Fruit fly (Drosophila melanogaster) whole organism, prepupa: ENCODE data around the gene CG14664.

Source experiments
- CG6163 ChIP-seq: fragments of 200-800 bp; sonication (Bioruptor generic); IDR thresholded peaks from 3 replicates; pipeline ENCODE4 v1.3.6; 2022; ENCODE audit warnings: missing biosample characterization, missing genetic modification characterization
- CG6276 ChIP-seq: fragments of 200-800 bp; sonication (Bioruptor generic); optimal IDR thresholded peaks from 2 replicates; lab custom pipeline; 2017; ENCODE audit warnings: missing biosample characterization, mild to moderate bottlenecking, missing genetic modification characterization
- CG6854 ChIP-seq: fragments of 200-800 bp; sonication (Bioruptor generic); optimal IDR thresholded peaks from 2 replicates; lab custom pipeline; 2017; ENCODE audit warnings: missing biosample characterization, mild to moderate bottlenecking, missing genetic modification characterization
- CG7368 ChIP-seq: fragments of 200-800 bp; sonication (Bioruptor generic); optimal IDR thresholded peaks from 3 replicates; lab custom pipeline; 2016; ENCODE audit warnings: missing biosample characterization, missing genetic modification characterization
- Ets21C ChIP-seq: fragments of 200-800 bp; sonication (Bioruptor generic); optimal IDR thresholded peaks from 3 replicates; lab custom pipeline; 2016; ENCODE audit warnings: missing biosample characterization, missing genetic modification characterization
- Ets96B ChIP-seq: fragments of 200-800 bp; optimal IDR thresholded peaks from 2 replicates; lab custom pipeline; 2019; ENCODE audit warnings: missing biosample characterization, mild to moderate bottlenecking, missing genetic modification characterization, moderate library complexity
- fd59A ChIP-seq: fragments of 200-800 bp; sonication (Bioruptor generic); optimal IDR thresholded peaks from 2 replicates; lab custom pipeline; 2017; ENCODE audit warnings: missing biosample characterization, mild to moderate bottlenecking, missing genetic modification characterization, missing genetic modification reagents
- fkh ChIP-seq: fragments of 200-800 bp; sonication (Bioruptor generic); optimal IDR thresholded peaks from 3 replicates; lab custom pipeline; 2017; ENCODE audit warnings: missing biosample characterization, mild to moderate bottlenecking, missing genetic modification characterization, moderate library complexity
- net ChIP-seq: fragments of 200-800 bp; sonication (Bioruptor generic); optimal IDR thresholded peaks from 3 replicates; lab custom pipeline; 2016; ENCODE audit warnings: missing biosample characterization, missing genetic modification characterization

dm6 chr3R:5223839-5224238 is at the start of gene CG14664:
- TF ChIP-seq net (GFP tag; lab: Kevin White, UChicago) (no peak), CG6854 (GFP tag; lab: Kevin White, UChicago) (no peak), fd59A (GFP tag; lab: Kevin White, UChicago) (no peak), Ets21C (GFP tag; lab: Kevin White, UChicago) (no peak), CG6276 (GFP tag; lab: Kevin White, UChicago) (no peak), CG6163 (GFP tag; lab: Robert Waterston, UW) (no peak), CG7368 (GFP tag; lab: Kevin White, UChicago) (no peak), fkh (GFP tag; lab: Kevin White, UChicago) (no peak), Ets96B (tag; lab: Kevin White, UChicago) (no peak)
